Worm (Caenorhabditis elegans) whole organism, mixed stage, embryonic: ENCODE data around the gene cdr-1.

Source experiments
- M03D4.4 ChIP-seq: sonication (generic microtip); optimal IDR thresholded peaks from 2 replicates; lab custom pipeline; 2017; ENCODE audit warnings: mild to moderate bottlenecking, missing genetic modification characterization, missing compliant biosample characterization
- bed-3 ChIP-seq: fragments of 200-800 bp; sonication (Bioruptor generic); optimal IDR thresholded peaks from 3 replicates; lab custom pipeline; 2018; ENCODE audit warnings: mild to moderate bottlenecking, missing genetic modification characterization, moderate library complexity, missing compliant biosample characterization
- blmp-1 ChIP-seq: fragments of 150-350 bp; optimal IDR thresholded peaks from 2 replicates; lab custom pipeline; 2014; ENCODE audit warnings: missing biosample characterization, missing genetic modification characterization
- ceh-39 ChIP-seq: fragments of 150-350 bp; optimal IDR thresholded peaks from 2 replicates; lab custom pipeline; 2014; ENCODE audit warnings: missing biosample characterization, missing genetic modification characterization
- ceh-43 ChIP-seq: fragments of 200-800 bp; sonication (Bioruptor generic); optimal IDR thresholded peaks from 2 replicates; lab custom pipeline; 2018; ENCODE audit warnings: mild to moderate bottlenecking, missing genetic modification characterization, moderate library complexity, missing compliant biosample characterization
- ceh-83 ChIP-seq: fragments of 200-800 bp; sonication (Bioruptor generic); optimal IDR thresholded peaks from 2 replicates; lab custom pipeline; 2018; ENCODE audit warnings: mild to moderate bottlenecking, missing genetic modification characterization, missing compliant biosample characterization
- ces-1 ChIP-seq: fragments of 150-350 bp; optimal IDR thresholded peaks from 2 replicates; lab custom pipeline; 2014; ENCODE audit warnings: missing biosample characterization, missing genetic modification reagents, missing genetic modification characterization
- cnd-1 ChIP-seq: fragments of 200-800 bp; sonication (Bioruptor generic); optimal IDR thresholded peaks from 2 replicates; lab custom pipeline; 2018; ENCODE audit warnings: mild to moderate bottlenecking, missing genetic modification characterization, missing compliant biosample characterization
- drap-1 ChIP-seq: fragments of 200-800 bp; sonication (Bioruptor generic); optimal IDR thresholded peaks from 3 replicates; lab custom pipeline; 2018; ENCODE audit warnings: mild to moderate bottlenecking, missing genetic modification characterization, missing compliant biosample characterization
- elt-1 ChIP-seq: sonication (generic microtip); optimal IDR thresholded peaks from 2 replicates; lab custom pipeline; 2017; ENCODE audit warnings: missing genetic modification characterization, mild to moderate bottlenecking, missing compliant biosample characterization, antibody characterized with exemption, moderate library complexity, borderline replicate concordance; ENCODE audit not compliant: insufficient read depth
- flh-1 ChIP-seq: fragments of 200-800 bp; sonication (Bioruptor generic); optimal IDR thresholded peaks from 2 replicates; lab custom pipeline; 2018; ENCODE audit warnings: mild to moderate bottlenecking, missing genetic modification characterization, moderate library complexity, missing compliant biosample characterization
- ham-2 ChIP-seq: fragments of 200-800 bp; sonication (Bioruptor generic); optimal IDR thresholded peaks from 2 replicates; lab custom pipeline; 2018; ENCODE audit warnings: mild to moderate bottlenecking, missing genetic modification characterization, missing compliant biosample characterization
- hlh-1 ChIP-seq: fragments of 150-350 bp; optimal IDR thresholded peaks from 2 replicates; lab custom pipeline; 2014; ENCODE audit warnings: missing biosample characterization, missing genetic modification reagents, missing genetic modification characterization
- lin-32 ChIP-seq: fragments of 200-800 bp; sonication (Bioruptor generic); optimal IDR thresholded peaks from 2 replicates; lab custom pipeline; 2018; ENCODE audit warnings: mild to moderate bottlenecking, missing genetic modification characterization, missing compliant biosample characterization
- lsy-2 ChIP-seq: fragments of 150-350 bp; optimal IDR thresholded peaks from 2 replicates; lab custom pipeline; 2014; ENCODE audit warnings: missing biosample characterization, missing genetic modification characterization
- mab-5 ChIP-seq: fragments of 150-350 bp; optimal IDR thresholded peaks from 2 replicates; lab custom pipeline; 2014; ENCODE audit warnings: missing biosample characterization, missing genetic modification characterization
- mls-2 ChIP-seq: sonication (generic microtip); optimal IDR thresholded peaks from 2 replicates; lab custom pipeline; 2016; ENCODE audit warnings: mild to moderate bottlenecking, missing genetic modification characterization, moderate library complexity, missing compliant biosample characterization
- nhr-12 ChIP-seq: fragments of 150-350 bp; optimal IDR thresholded peaks from 2 replicates; lab custom pipeline; 2014; ENCODE audit warnings: missing biosample characterization, missing genetic modification characterization
- nhr-2 ChIP-seq: fragments of 150-350 bp; optimal IDR thresholded peaks from 2 replicates; lab custom pipeline; 2014; ENCODE audit warnings: missing biosample characterization, missing genetic modification characterization
- nhr-237 ChIP-seq: fragments of 150-350 bp; optimal IDR thresholded peaks from 2 replicates; lab custom pipeline; 2014; ENCODE audit warnings: missing biosample characterization, missing genetic modification characterization
- nhr-28 ChIP-seq: fragments of 150-350 bp; optimal IDR thresholded peaks from 2 replicates; lab custom pipeline; 2014; ENCODE audit warnings: missing biosample characterization, missing genetic modification characterization
- nhr-76 ChIP-seq: sonication (generic microtip); optimal IDR thresholded peaks from 2 replicates; lab custom pipeline; 2017; ENCODE audit warnings: missing biosample characterization, missing genetic modification characterization
- pha-4 ChIP-seq: fragments of 150-350 bp; optimal IDR thresholded peaks from 2 replicates; lab custom pipeline; 2018; ENCODE audit warnings: missing biosample characterization, missing genetic modification reagents, missing genetic modification characterization
- sem-2 ChIP-seq: fragments of 200-800 bp; sonication (Bioruptor generic); optimal IDR thresholded peaks from 2 replicates; lab custom pipeline; 2018; ENCODE audit warnings: mild to moderate bottlenecking, missing genetic modification characterization, missing compliant biosample characterization
- snpc-4 ChIP-seq: fragments of 150-350 bp; optimal IDR thresholded peaks from 2 replicates; lab custom pipeline; 2014; ENCODE audit warnings: missing biosample characterization, missing genetic modification characterization
- sptf-1 ChIP-seq: sonication (generic microtip); optimal IDR thresholded peaks from 2 replicates; lab custom pipeline; 2017; ENCODE audit warnings: mild to moderate bottlenecking, missing genetic modification characterization, moderate library complexity, missing compliant biosample characterization
- tbx-8 ChIP-seq: fragments of 200-800 bp; sonication (Bioruptor generic); optimal IDR thresholded peaks from 2 replicates; lab custom pipeline; 2018; ENCODE audit warnings: mild to moderate bottlenecking, missing genetic modification characterization, moderate library complexity, missing compliant biosample characterization
- unc-120 ChIP-seq: sonication (generic microtip); optimal IDR thresholded peaks from 2 replicates; lab custom pipeline; 2017; ENCODE audit warnings: missing genetic modification characterization, missing compliant biosample characterization; ENCODE audit not compliant: poor library complexity, severe bottlenecking
- unc-39 ChIP-seq: fragments of 150-350 bp; optimal IDR thresholded peaks from 2 replicates; lab custom pipeline; 2014; ENCODE audit warnings: missing biosample characterization, missing genetic modification characterization
- unc-62 ChIP-seq: fragments of 150-350 bp; optimal IDR thresholded peaks from 2 replicates; lab custom pipeline; 2014; ENCODE audit warnings: missing biosample characterization, missing genetic modification reagents, missing genetic modification characterization
- zip-8 ChIP-seq: fragments of 150-350 bp; optimal IDR thresholded peaks from 2 replicates; lab custom pipeline; 2014; ENCODE audit warnings: missing biosample characterization, missing genetic modification characterization
- ztf-11 ChIP-seq: fragments of 150-350 bp; optimal IDR thresholded peaks from 2 replicates; lab custom pipeline; 2014; ENCODE audit warnings: missing biosample characterization, missing genetic modification characterization

cdr-1 gene

DNA sequence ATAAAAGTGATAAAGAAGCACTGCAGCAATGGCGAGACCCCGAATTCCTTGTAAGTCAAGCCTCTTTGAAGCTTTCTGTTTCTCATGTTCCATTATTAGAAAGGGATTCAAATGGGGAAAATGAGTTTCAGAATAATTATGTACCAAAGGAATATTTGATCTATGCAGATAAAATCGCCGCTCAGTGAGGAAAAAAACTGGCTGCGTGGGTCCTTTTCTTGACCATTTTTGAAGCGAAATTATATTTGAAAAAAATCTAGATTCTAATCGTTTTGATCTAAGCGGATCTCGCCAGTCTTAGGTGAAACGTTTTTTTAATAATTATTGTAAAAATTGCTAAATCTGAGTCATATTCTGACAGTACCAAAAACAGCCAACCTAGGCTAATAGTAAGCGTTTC, 36.4 kb upstream of the cdr-1 start, which contains the start of gene oac-42:
Gene oac-42, minus strand, starts transcription at position 101 of the 400 bp plus-strand sequence.
- TF ChIP-seq nhr-2 (no peak), unc-39 (tag; lab: Kevin White, UChicago) (no peak), tbx-8 (GFP tag; lab: Kevin White, UChicago) (no peak), unc-120 (tag; lab: Kevin White, UChicago) (no peak), blmp-1 (tag; lab: Kevin White, UChicago) (no peak), snpc-4 (tag; lab: Kevin White, UChicago) (no peak), ztf-11 (tag; lab: Kevin White, UChicago) (no peak), unc-62 (no peak), sptf-1 (no peak), bed-3 (no peak)

DNA sequence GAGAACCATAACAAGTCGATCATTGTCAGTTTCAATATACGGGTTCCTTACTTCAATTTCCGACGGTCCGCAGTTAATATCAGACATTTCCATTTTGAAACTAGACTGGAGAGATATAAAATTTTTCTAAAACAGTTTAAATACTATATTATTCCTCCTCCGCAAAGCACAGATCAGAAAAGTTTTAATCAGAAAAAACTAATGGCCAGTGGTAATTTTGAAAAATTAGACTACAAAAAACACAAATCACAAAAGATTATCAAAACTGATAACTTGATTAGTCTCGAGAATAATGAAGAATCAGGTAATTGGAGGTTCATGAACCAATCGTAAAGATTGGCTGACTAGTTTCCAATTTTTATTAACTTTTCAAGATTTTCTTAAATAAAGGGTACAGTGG, 35.1 kb upstream of the cdr-1 start, which contains the start of gene T06C12.9:
Gene T06C12.9, minus strand, starts transcription at position 101 of the 400 bp plus-strand sequence.
- TF ChIP-seq ztf-11 (tag; lab: Kevin White, UChicago) (no peak), hlh-1 (tag; lab: Kevin White, UChicago) (no peak), snpc-4 (tag; lab: Kevin White, UChicago) (no peak), sptf-1 (no peak), lsy-2 (tag; lab: Kevin White, UChicago) (no peak), blmp-1 (tag; lab: Kevin White, UChicago) (no peak), cnd-1 (tag; lab: Kevin White, UChicago) (no peak), sem-2 (GFP tag; lab: Kevin White, UChicago) (no peak), elt-1 (tag; lab: Kevin White, UChicago) (no peak), lin-32 (no peak), bed-3 (no peak), M03D4.4 (tag; lab: Kevin White, UChicago) (no peak), mab-5 (no peak), unc-39 (tag; lab: Kevin White, UChicago) (no peak), ceh-43 (GFP tag; lab: Kevin White, UChicago) (no peak)

DNA sequence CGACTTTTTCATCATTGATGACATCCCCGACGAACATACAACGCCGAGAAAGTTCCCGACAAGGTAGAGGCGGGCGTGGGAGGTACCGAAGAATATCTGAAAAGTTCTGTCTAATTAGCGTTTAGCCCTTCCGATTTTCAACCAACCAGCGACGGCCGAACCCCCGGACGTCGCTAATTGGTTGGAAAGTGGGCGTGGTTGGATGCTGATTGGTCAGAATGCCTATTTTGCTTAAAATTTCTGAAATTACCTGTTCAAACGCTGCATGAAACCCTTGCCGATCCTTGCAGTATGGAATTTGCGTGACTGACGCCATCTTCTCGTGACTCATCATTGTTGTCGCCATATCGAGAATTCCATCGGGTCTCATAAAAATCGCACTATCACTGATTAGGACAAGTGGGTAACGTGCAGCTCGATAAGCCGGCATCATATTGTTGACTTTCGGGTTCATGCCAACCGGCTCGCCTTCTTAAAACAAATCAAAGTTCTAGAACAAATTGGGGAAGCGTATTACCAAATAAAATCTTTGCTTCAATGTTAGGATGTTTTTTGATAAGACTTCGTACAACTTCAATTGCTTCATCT, 33.3 kb upstream of the cdr-1 start:
- TF ChIP-seq ceh-43 (GFP tag; lab: Kevin White, UChicago) = no peak
- TF ChIP-seq nhr-237 (tag; lab: Kevin White, UChicago) = no peak
- no peak for TF ChIP-seq nhr-28 (tag; lab: Kevin White, UChicago)
- TF ChIP-seq lsy-2 (tag; lab: Kevin White, UChicago) = no peak
- TF ChIP-seq, all 35 proteins: peak for 0

DNA sequence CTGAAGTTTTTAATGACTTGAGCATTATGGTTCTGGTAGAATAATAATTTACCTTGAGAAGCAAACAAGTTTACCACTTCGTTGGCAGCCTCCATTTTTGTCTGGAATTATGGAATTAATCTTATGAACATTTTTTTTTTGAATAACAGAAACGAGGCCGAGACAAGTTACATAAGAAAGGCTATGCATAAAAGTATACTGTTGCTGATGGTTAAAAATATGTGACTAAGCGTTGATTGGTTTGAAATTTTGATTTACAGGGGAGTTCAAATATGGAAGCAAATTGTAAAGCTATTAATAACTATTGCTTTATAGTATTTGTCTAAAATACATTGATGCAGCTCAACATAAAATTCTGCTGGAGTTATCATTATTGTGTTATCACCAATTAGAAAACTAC, 32.4 kb upstream of the cdr-1 start, which contains the start of gene cgt-1:
Gene cgt-1, minus strand, starts transcription at position 101 of the 400 bp plus-strand sequence.
- TF ChIP-seq nhr-76 (tag; lab: Kevin White, UChicago) = no peak
- TF ChIP-seq tbx-8 (GFP tag; lab: Kevin White, UChicago) = no peak
- TF ChIP-seq blmp-1 (tag; lab: Kevin White, UChicago) = no peak
- no peak for TF ChIP-seq ztf-11 (tag; lab: Kevin White, UChicago)
- TF ChIP-seq snpc-4 (tag; lab: Kevin White, UChicago) = no peak
- no peak for TF ChIP-seq nhr-2
- TF ChIP-seq cnd-1 (tag; lab: Kevin White, UChicago) = no peak
- no peak for TF ChIP-seq lsy-2 (tag; lab: Kevin White, UChicago)
- TF ChIP-seq hlh-1 (tag; lab: Kevin White, UChicago) = no peak
- no peak for TF ChIP-seq flh-1 (GFP tag; lab: Kevin White, UChicago)
- no peak for TF ChIP-seq zip-8 (tag; lab: Kevin White, UChicago)
- no peak for TF ChIP-seq ceh-39 (tag; lab: Kevin White, UChicago)
- TF ChIP-seq pha-4 (tag; lab: Kevin White, UChicago) = no peak
- TF ChIP-seq unc-62 = no peak
- no peak for TF ChIP-seq sptf-1
- no peak for TF ChIP-seq mab-5

DNA sequence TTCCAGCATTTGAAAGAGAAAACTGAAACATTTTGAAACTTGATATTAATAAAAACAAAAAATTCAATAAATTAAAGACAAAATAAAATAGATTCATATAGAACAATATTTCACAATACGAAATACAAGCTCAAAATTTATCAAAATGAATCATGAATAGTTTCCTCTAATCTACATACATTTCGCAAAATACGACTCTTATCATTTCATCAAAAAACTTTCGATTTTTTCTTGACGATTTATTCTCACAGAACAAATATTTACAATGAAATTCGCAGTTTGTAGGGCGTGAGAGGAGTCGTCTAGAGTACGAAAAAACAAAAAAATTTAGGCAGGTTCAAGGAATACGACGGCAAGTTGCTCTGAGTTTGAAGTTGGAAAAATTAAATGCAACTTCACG, 31.0 kb upstream of the cdr-1 start:
- TF ChIP-seq drap-1 (no peak), mls-2 (tag; lab: Kevin White, UChicago) (no peak), snpc-4 (tag; lab: Kevin White, UChicago) (no peak), ztf-11 (tag; lab: Kevin White, UChicago) (no peak), nhr-2 (no peak), ceh-83 (GFP tag; lab: Kevin White, UChicago) (no peak), ham-2 (GFP tag; lab: Kevin White, UChicago) (no peak), flh-1 (GFP tag; lab: Kevin White, UChicago) (no peak), mab-5 (no peak), unc-39 (tag; lab: Kevin White, UChicago) (no peak), ces-1 (no peak), nhr-12 (no peak), sem-2 (GFP tag; lab: Kevin White, UChicago) (no peak), cnd-1 (tag; lab: Kevin White, UChicago) (no peak), nhr-28 (tag; lab: Kevin White, UChicago) (no peak)
